Fruit fly (Drosophila melanogaster) whole organism, embryonic: ENCODE results near the gene CG43345.

Source experiments
- CG1024 ChIP-seq: fragments of 200-800 bp; sonication (Bioruptor generic); IDR thresholded peaks from 2 replicates; pipeline ENCODE4 v1.3.6; 2022; ENCODE audit warnings: missing biosample characterization, missing genetic modification characterization
- CG10543 ChIP-seq: fragments of 200-800 bp; sonication (Bioruptor generic); optimal IDR thresholded peaks from 3 replicates; lab custom pipeline; 2017; ENCODE audit warnings: missing biosample characterization, mild to moderate bottlenecking, missing genetic modification characterization, moderate library complexity
- CG11398 ChIP-seq: fragments of 200-800 bp; sonication (Bioruptor generic); optimal IDR thresholded peaks from 2 replicates; lab custom pipeline; 2016; ENCODE audit warnings: missing biosample characterization, missing genetic modification characterization
- CG12155 ChIP-seq: fragments of 200-800 bp; sonication (Bioruptor generic); optimal IDR thresholded peaks from 3 replicates; lab custom pipeline; 2016; ENCODE audit warnings: missing biosample characterization, missing genetic modification characterization
- CG12391 ChIP-seq: fragments of 200-800 bp; sonication (Bioruptor generic); optimal IDR thresholded peaks from 3 replicates; lab custom pipeline; 2018; ENCODE audit warnings: missing biosample characterization, mild to moderate bottlenecking, missing genetic modification characterization, moderate library complexity
- CG14710 ChIP-seq: fragments of 200-800 bp; sonication (Bioruptor generic); optimal IDR thresholded peaks from 3 replicates; lab custom pipeline; 2019; ENCODE audit warnings: missing biosample characterization, mild to moderate bottlenecking, missing genetic modification characterization, moderate library complexity
- CG15514 ChIP-seq: fragments of 200-800 bp; sonication (Bioruptor generic); optimal IDR thresholded peaks from 3 replicates; lab custom pipeline; 2017; ENCODE audit warnings: missing biosample characterization, missing genetic modification characterization, mild to moderate bottlenecking, moderate library complexity, missing genetic modification reagents
- CG1603 ChIP-seq: fragments of 200-800 bp; sonication (Bioruptor generic); optimal IDR thresholded peaks from 2 replicates; lab custom pipeline; 2019; ENCODE audit warnings: missing biosample characterization, mild to moderate bottlenecking, missing genetic modification characterization, moderate library complexity
- CG16779 ChIP-seq: fragments of 200-800 bp; sonication (Bioruptor generic); IDR thresholded peaks from 2 replicates; pipeline ENCODE4 v1.3.6; 2022; ENCODE audit warnings: missing biosample characterization, missing genetic modification characterization
- CG17328 ChIP-seq: fragments of 200-800 bp; sonication (Bioruptor generic); IDR thresholded peaks from 2 replicates; pipeline ENCODE4 v1.3.6; 2022; ENCODE audit warnings: missing biosample characterization, missing genetic modification characterization
- CG17385 ChIP-seq: fragments of 200-800 bp; sonication (Bioruptor generic); optimal IDR thresholded peaks from 3 replicates; lab custom pipeline; 2018; ENCODE audit warnings: missing biosample characterization, mild to moderate bottlenecking, missing genetic modification characterization
- CG18599 ChIP-seq: fragments of 200-800 bp; sonication (Bioruptor generic); optimal IDR thresholded peaks from 3 replicates; lab custom pipeline; 2017; ENCODE audit warnings: missing biosample characterization, missing genetic modification characterization, mild to moderate bottlenecking, moderate library complexity, missing genetic modification reagents
- CG2120 ChIP-seq: fragments of 200-800 bp; sonication (Bioruptor generic); optimal IDR thresholded peaks from 3 replicates; lab custom pipeline; 2016; ENCODE audit warnings: missing biosample characterization, missing genetic modification characterization
- CG2199 ChIP-seq: fragments of 200-800 bp; sonication (Bioruptor generic); IDR thresholded peaks from 3 replicates; pipeline ENCODE4 v1.3.6; 2022; ENCODE audit warnings: missing biosample characterization, missing genetic modification characterization
- CG31441 ChIP-seq: fragments of 200-800 bp; sonication (Bioruptor generic); IDR thresholded peaks from 2 replicates; pipeline ENCODE4 v1.3.6; 2022; ENCODE audit warnings: missing biosample characterization, missing genetic modification characterization
- CG34422 ChIP-seq: fragments of 200-800 bp; sonication (Bioruptor generic); IDR thresholded peaks from 3 replicates; pipeline ENCODE4 v1.3.6; 2022; ENCODE audit warnings: missing biosample characterization, missing genetic modification characterization
- CG4617 ChIP-seq: fragments of 200-800 bp; sonication (Bioruptor generic); optimal IDR thresholded peaks from 3 replicates; lab custom pipeline; 2016; ENCODE audit warnings: missing biosample characterization, missing genetic modification characterization, borderline replicate concordance
- CG4730 ChIP-seq: fragments of 200-800 bp; sonication (Bioruptor generic); IDR thresholded peaks from 2 replicates; pipeline ENCODE4 v1.3.6; 2022; ENCODE audit warnings: missing biosample characterization, missing genetic modification characterization
- CG5245 ChIP-seq: fragments of 200-800 bp; sonication (Bioruptor generic); optimal IDR thresholded peaks from 3 replicates; lab custom pipeline; 2016; ENCODE audit warnings: missing biosample characterization, missing genetic modification characterization
- CG6272 ChIP-seq: fragments of 200-800 bp; sonication (Bioruptor generic); IDR thresholded peaks from 2 replicates; pipeline ENCODE4 v1.3.6; 2022; ENCODE audit warnings: missing biosample characterization, missing genetic modification characterization
- CHES-1-like ChIP-seq: fragments of 200-800 bp; sonication (Bioruptor generic); optimal IDR thresholded peaks from 2 replicates; lab custom pipeline; 2016; ENCODE audit warnings: missing biosample characterization, missing genetic modification characterization
- Dp ChIP-seq: fragments of 200-800 bp; sonication (Bioruptor generic); optimal IDR thresholded peaks from 2 replicates; lab custom pipeline; 2018; ENCODE audit warnings: missing biosample characterization, mild to moderate bottlenecking, missing genetic modification characterization, moderate library complexity
- Elba2 ChIP-seq: fragments of 200-800 bp; sonication (Bioruptor generic); optimal IDR thresholded peaks from 3 replicates; lab custom pipeline; 2016; ENCODE audit warnings: missing biosample characterization, missing genetic modification characterization
- GATAe ChIP-seq: fragments of 200-800 bp; sonication (Bioruptor generic); conservative IDR thresholded peaks from 2 replicates; pipeline ENCODE4 v1.3.6; 2022; ENCODE audit warnings: missing biosample characterization, missing genetic modification characterization
- H2.0 ChIP-seq: fragments of 200-800 bp; sonication (Bioruptor generic); IDR thresholded peaks from 2 replicates; pipeline ENCODE4 v1.3.6; 2022; ENCODE audit warnings: missing biosample characterization, missing genetic modification characterization
- HLH54F ChIP-seq: fragments of 200-800 bp; sonication (Bioruptor generic); optimal IDR thresholded peaks from 3 replicates; lab custom pipeline; 2016; ENCODE audit warnings: missing biosample characterization, missing genetic modification characterization
- MESR4 ChIP-seq: fragments of 200-800 bp; sonication (Bioruptor generic); optimal IDR thresholded peaks from 2 replicates; lab custom pipeline; 2018; ENCODE audit warnings: missing biosample characterization, mild to moderate bottlenecking, missing genetic modification characterization, moderate library complexity
- Opbp ChIP-seq: fragments of 200-800 bp; sonication (Bioruptor generic); IDR thresholded peaks from 3 replicates; pipeline ENCODE4 v1.3.6; 2022; ENCODE audit warnings: missing biosample characterization, missing genetic modification characterization; ENCODE audit not compliant: partially characterized antibody
- Pdp1 ChIP-seq, 2 experiments: fragments of 200-800 bp; sonication (Bioruptor generic); optimal IDR thresholded peaks; 3 replicates each; lab custom pipeline; 2016; ENCODE audit warnings: missing biosample characterization in 2 of 2, missing genetic modification characterization in 2 of 2, mild to moderate bottlenecking in 1 of 2, moderate library complexity in 1 of 2
- Ravus ChIP-seq: fragments of 200-800 bp; sonication (Bioruptor generic); IDR thresholded peaks from 2 replicates; pipeline ENCODE4 v1.3.6; 2022; ENCODE audit warnings: missing biosample characterization, missing genetic modification characterization
- Sry-δ ChIP-seq: fragments of 200-800 bp; sonication (Bioruptor generic); optimal IDR thresholded peaks from 2 replicates; lab custom pipeline; 2016; ENCODE audit warnings: missing biosample characterization, missing genetic modification characterization
- Ssrp ChIP-seq: fragments of 200-800 bp; sonication (Bioruptor generic); optimal IDR thresholded peaks from 2 replicates; lab custom pipeline; 2018; ENCODE audit warnings: missing biosample characterization, mild to moderate bottlenecking, missing genetic modification characterization, moderate library complexity
- Xrp1 ChIP-seq: fragments of 200-800 bp; sonication (Bioruptor generic); IDR thresholded peaks from 2 replicates; pipeline ENCODE4 v1.3.6; 2022; ENCODE audit warnings: missing biosample characterization, missing genetic modification characterization
- YL-1 ChIP-seq: fragments of 200-800 bp; sonication (Bioruptor generic); optimal IDR thresholded peaks from 3 replicates; lab custom pipeline; 2017; ENCODE audit warnings: missing biosample characterization, mild to moderate bottlenecking, missing genetic modification characterization
- chm ChIP-seq: fragments of 200-800 bp; sonication (Bioruptor generic); IDR thresholded peaks from 2 replicates; pipeline ENCODE4 v1.3.6; 2022; ENCODE audit warnings: missing biosample characterization, missing genetic modification characterization
- crc ChIP-seq: fragments of 200-800 bp; sonication (Bioruptor generic); optimal IDR thresholded peaks from 2 replicates; lab custom pipeline; 2016; ENCODE audit warnings: missing biosample characterization, missing genetic modification characterization
- gce ChIP-seq: fragments of 200-800 bp; sonication (Bioruptor generic); IDR thresholded peaks from 3 replicates; pipeline ENCODE4 v1.3.6; 2022; ENCODE audit warnings: missing biosample characterization, missing genetic modification characterization
- gem ChIP-seq: fragments of 200-800 bp; sonication (Bioruptor generic); optimal IDR thresholded peaks from 2 replicates; lab custom pipeline; 2019; ENCODE audit warnings: missing biosample characterization, mild to moderate bottlenecking, missing genetic modification characterization, moderate library complexity
- grau ChIP-seq: fragments of 200-800 bp; optimal IDR thresholded peaks from 3 replicates; lab custom pipeline; 2019; ENCODE audit warnings: missing biosample characterization, mild to moderate bottlenecking, missing genetic modification characterization, moderate library complexity
- gro ChIP-seq: fragments of 200-800 bp; sonication (Bioruptor generic); optimal IDR thresholded peaks from 2 replicates; lab custom pipeline; 2016; ENCODE audit warnings: missing biosample characterization, missing genetic modification characterization
- gsb ChIP-seq: fragments of 200-800 bp; sonication (Bioruptor generic); IDR thresholded peaks from 2 replicates; pipeline ENCODE4 v1.3.6; 2022; ENCODE audit warnings: missing biosample characterization, missing genetic modification characterization
- ind ChIP-seq: fragments of 200-800 bp; sonication (Bioruptor generic); optimal IDR thresholded peaks from 3 replicates; lab custom pipeline; 2016; ENCODE audit warnings: missing biosample characterization, missing genetic modification characterization
- repo ChIP-seq: fragments of 200-800 bp; sonication (Bioruptor generic); optimal IDR thresholded peaks from 2 replicates; lab custom pipeline; 2016; ENCODE audit warnings: missing biosample characterization, missing genetic modification characterization
- ro ChIP-seq: fragments of 200-800 bp; sonication (Bioruptor generic); IDR thresholded peaks from 2 replicates; pipeline ENCODE4 v1.3.6; 2022; ENCODE audit warnings: missing biosample characterization, missing genetic modification characterization
- row ChIP-seq: fragments of 200-800 bp; sonication (Bioruptor generic); IDR thresholded peaks from 3 replicates; pipeline ENCODE4 v1.3.6; 2022; ENCODE audit warnings: missing biosample characterization, missing genetic modification characterization
- ssp ChIP-seq: fragments of 200-800 bp; sonication (Bioruptor generic); IDR thresholded peaks from 2 replicates; pipeline ENCODE4 v1.3.6; 2022; ENCODE audit warnings: missing biosample characterization, missing genetic modification characterization
- sug ChIP-seq: fragments of 200-800 bp; optimal IDR thresholded peaks from 2 replicates; lab custom pipeline; 2019; ENCODE audit warnings: missing biosample characterization, mild to moderate bottlenecking, missing genetic modification characterization, moderate library complexity
- trem ChIP-seq: fragments of 200-800 bp; optimal IDR thresholded peaks from 3 replicates; lab custom pipeline; 2019; ENCODE audit warnings: missing biosample characterization, mild to moderate bottlenecking, missing genetic modification characterization, moderate library complexity
- zfh1 ChIP-seq: fragments of 200-800 bp; sonication (Bioruptor generic); IDR thresholded peaks from 3 replicates; pipeline ENCODE4 v1.3.6; 2022; ENCODE audit warnings: missing biosample characterization, missing genetic modification characterization
- zfh2 ChIP-seq: fragments of 200-800 bp; sonication (Bioruptor generic); optimal IDR thresholded peaks from 2 replicates; lab custom pipeline; 2016; ENCODE audit warnings: missing biosample characterization, missing genetic modification characterization

Gene CG43345

DNA sequence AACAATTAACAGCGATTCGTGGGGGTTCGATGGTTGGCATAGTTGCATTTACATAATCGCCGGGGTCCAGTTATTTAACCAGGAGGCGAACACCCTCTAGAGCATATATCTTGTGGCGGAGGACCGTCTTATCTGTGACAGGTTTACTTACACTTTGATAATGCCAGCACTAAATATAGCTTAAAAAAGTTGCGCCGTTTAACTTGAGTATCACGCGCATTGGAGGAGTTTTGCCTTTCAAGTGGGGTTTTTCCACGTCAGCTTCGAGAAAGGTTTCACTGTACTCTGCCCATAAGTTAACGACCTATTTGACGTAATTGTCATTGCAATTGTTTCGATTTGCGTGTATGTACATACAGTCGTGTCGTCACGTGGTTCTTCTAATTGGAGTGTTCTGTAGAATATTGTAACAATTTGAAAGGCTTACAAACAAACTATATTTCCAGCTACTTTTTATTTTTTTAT, 811 bp upstream of the CG43345 start (continued):
- no peak for TF ChIP-seq CG18599 (GFP tag; lab: Kevin White, UChicago)
- peak; percentile 8 for TF ChIP-seq Elba2
- 0 out of 3 replicates have a peak, but pooled peaks have one; percentile 27 for TF ChIP-seq zfh1 (GFP tag; lab: Robert Waterston, UW)
- no peak for TF ChIP-seq repo (GFP tag; lab: Kevin White, UChicago)
- TF ChIP-seq H2.0 (GFP tag; lab: Robert Waterston, UW), result no peak
- no peak for TF ChIP-seq CG6272 (GFP tag; lab: Robert Waterston, UW)
- no peak for TF ChIP-seq gce (GFP tag; lab: Robert Waterston, UW)
- no peak for TF ChIP-seq crc (GFP tag; lab: Kevin White, UChicago)
- no peak for TF ChIP-seq gem (tag; lab: Kevin White, UChicago)
- no peak for TF ChIP-seq CG1024 (GFP tag; lab: Robert Waterston, UW)
- peak; percentile 29 for TF ChIP-seq YL-1 (GFP tag; lab: Kevin White, UChicago)
- TF ChIP-seq ssp (GFP tag; lab: Robert Waterston, UW), result no peak
- TF ChIP-seq CG11398 (GFP tag; lab: Kevin White, UChicago), result no peak
- no peak for TF ChIP-seq CG5245 (GFP tag; lab: Kevin White, UChicago)
- TF ChIP-seq sug (tag; lab: Kevin White, UChicago), result peak; percentile 66
- peak in 1 of 2 experiments; percentile 58 for TF ChIP-seq Pdp1 (GFP tag; optimal IDR thresholded peaks at IDR 0.05; lab: Kevin White, UChicago)
- TF ChIP-seq CG16779, result no peak
- peak; percentile 26; the same call in 1 of the 3 replicates for TF ChIP-seq CG34422
- no peak for TF ChIP-seq row
- TF ChIP-seq CG12155 (GFP tag; lab: Kevin White, UChicago), result no peak
- TF ChIP-seq Xrp1 (GFP tag; lab: Robert Waterston, UW), result peak; percentile 12; the same call in 1 of the 2 replicates
- TF ChIP-seq chm (GFP tag; lab: Robert Waterston, UW), result no peak
- no peak for TF ChIP-seq CG4730 (GFP tag; lab: Robert Waterston, UW)
- TF ChIP-seq Ssrp (tag; lab: Kevin White, UChicago), result no peak
- TF ChIP-seq GATAe (GFP tag; lab: Robert Waterston, UW), result no peak
- TF ChIP-seq, all 482 proteins: peak for 12

DNA sequence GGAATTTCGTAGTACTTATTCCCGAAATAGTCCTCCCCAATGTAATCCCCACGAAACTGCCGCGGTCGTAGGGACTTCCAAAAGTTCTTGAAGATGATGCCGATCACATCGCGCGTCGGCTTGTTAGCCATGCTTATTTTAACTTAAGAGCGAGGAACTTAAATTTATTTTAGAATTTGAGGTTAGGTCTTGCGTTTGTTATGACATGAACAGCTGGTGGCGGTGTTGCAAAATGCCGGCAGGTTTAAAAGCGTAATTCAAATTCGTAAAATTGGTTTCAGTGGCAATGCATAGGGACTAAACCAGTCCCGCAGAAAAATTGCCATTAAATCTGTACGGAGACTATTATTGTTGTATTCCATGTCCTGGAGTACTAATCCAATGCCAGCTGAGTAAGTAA, 2.0 kb downstream of the CG43345 start:
- TF ChIP-seq CG2199 (GFP tag; lab: Robert Waterston, UW) (no peak), trem (tag; lab: Kevin White, UChicago) (peak; percentile 16), Ravus (GFP tag; lab: Robert Waterston, UW) (no peak), YL-1 (GFP tag; lab: Kevin White, UChicago) (peak; percentile 85), CG17385 (GFP tag; lab: Kevin White, UChicago) (peak; percentile 1), ro (GFP tag; lab: Robert Waterston, UW) (no peak), Sry-δ (peak; percentile 14), Elba2 (peak; percentile 3), CG2120 (GFP tag; lab: Kevin White, UChicago) (peak; percentile 8), MESR4 (GFP tag; lab: Kevin White, UChicago) (peak; percentile 82), CG10543 (GFP tag; lab: Kevin White, UChicago) (peak; percentile 23), CHES-1-like (peak; percentile 25), CG17328 (0 out of 2 replicates have a peak, but pooled peaks have one; percentile 5), Dp (GFP tag; lab: Kevin White, UChicago) (peak; percentile 86), gro (GFP tag; lab: Kevin White, UChicago) (peak; percentile 41), Opbp (GFP tag; lab: Robert Waterston, UW) (peak; percentile 40; the same call in 1 of the 3 replicates), CG1603 (tag; lab: Kevin White, UChicago) (peak; percentile 36), ind (no peak), grau (tag; lab: Kevin White, UChicago) (peak; percentile 3), gsb (GFP tag; lab: Robert Waterston, UW) (no peak), CG31441 (GFP tag; lab: Robert Waterston, UW) (no peak), HLH54F (GFP tag; lab: Kevin White, UChicago) (peak; percentile 10), CG12391 (tag; lab: Kevin White, UChicago) (peak; percentile 0), CG4617 (GFP tag; lab: Kevin White, UChicago) (peak; percentile 27), zfh2 (GFP tag; lab: Kevin White, UChicago) (peak; percentile 31), CG14710 (peak; percentile 8), CG15514 (GFP tag; lab: Kevin White, UChicago) (peak; percentile 55), CG34422 (peak; percentile 36; the same call in 1 of the 3 replicates)
